Worm (Caenorhabditis elegans): ENCODE data around the gene H06H21.37.

DNA sequence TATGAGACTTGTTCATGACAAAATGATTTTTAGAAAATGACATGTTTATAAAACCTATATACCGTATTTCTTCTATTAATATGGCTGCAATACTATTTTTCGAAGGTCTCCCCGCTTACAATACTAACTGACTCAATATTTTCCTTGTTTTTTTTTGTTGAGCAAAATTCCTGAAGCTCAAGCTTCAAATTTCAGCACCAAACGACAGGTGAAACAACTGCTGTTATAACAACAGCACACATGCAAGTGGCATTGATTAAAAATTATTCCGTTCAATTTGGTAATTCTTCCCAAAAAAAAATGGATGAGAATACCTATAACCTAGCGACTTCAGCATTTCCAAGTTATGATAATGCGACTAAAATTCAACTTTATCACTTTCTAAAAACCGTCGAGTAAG lies 4.4 kb upstream of the H06H21.37 start, which contains the start of gene srw-94:
- TF ChIP-seq ztf-11 (tag; optimal IDR thresholded peaks at IDR 0.05) (no peak), elt-1 (tag; optimal IDR thresholded peaks at IDR 0.05; ENCODE audit: borderline replicate concordance, insufficient read depth) (no peak), lin-13 (tag; optimal IDR thresholded peaks at IDR 0.05) (no peak), elt-3 (tag; optimal IDR thresholded peaks at IDR 0.05) (no peak), mab-5 (tag; optimal IDR thresholded peaks at IDR 0.05) (no peak), unc-39 (tag; optimal IDR thresholded peaks at IDR 0.05) (no peak), nhr-76 (tag; optimal IDR thresholded peaks at IDR 0.05) (no peak)

Data from whole organism, mixed stage, embryonic.